Worm (Caenorhabditis elegans) whole organism, late embryonic: ENCODE results near the gene clec-70.

Experiments
- C08G9.2 ChIP-seq: sonication (generic microtip); optimal IDR thresholded peaks from 2 replicates; lab custom pipeline; 2016; ENCODE audit warnings: mild to moderate bottlenecking, missing genetic modification characterization, moderate library complexity, missing compliant biosample characterization
- K02D7.2 ChIP-seq: sonication (generic microtip); optimal IDR thresholded peaks from 2 replicates; lab custom pipeline; 2017; ENCODE audit warnings: mild to moderate bottlenecking, missing genetic modification characterization, missing compliant biosample characterization
- K09A11.1 ChIP-seq: sonication (generic microtip); optimal IDR thresholded peaks from 2 replicates; lab custom pipeline; 2017; ENCODE audit warnings: antibody characterized with exemption, mild to moderate bottlenecking, missing genetic modification characterization, missing compliant biosample characterization; ENCODE audit not compliant: insufficient read depth
- T23F11.4 ChIP-seq: fragments of 200-800 bp; sonication (Bioruptor generic); optimal IDR thresholded peaks from 2 replicates; lab custom pipeline; 2018; ENCODE audit warnings: mild to moderate bottlenecking, missing genetic modification characterization, missing compliant biosample characterization
- ahr-1 ChIP-seq: sonication (generic microtip); optimal IDR thresholded peaks from 2 replicates; lab custom pipeline; 2016; ENCODE audit warnings: missing genetic modification characterization, missing compliant biosample characterization
- ama-1 ChIP-seq: fragments of 150-350 bp; optimal IDR thresholded peaks from 2 replicates; lab custom pipeline; 2014
- ceh-2 ChIP-seq: sonication (generic microtip); optimal IDR thresholded peaks from 2 replicates; lab custom pipeline; 2016; ENCODE audit warnings: missing genotype, missing genetic modification characterization, missing compliant biosample characterization
- ceh-30 ChIP-seq: fragments of 150-350 bp; optimal IDR thresholded peaks from 2 replicates; lab custom pipeline; 2014; ENCODE audit warnings: missing biosample characterization, missing genetic modification characterization
- ceh-34 ChIP-seq: sonication (generic microtip); optimal IDR thresholded peaks from 2 replicates; lab custom pipeline; 2016; ENCODE audit warnings: mild to moderate bottlenecking, missing genetic modification characterization, missing compliant biosample characterization
- ceh-45 ChIP-seq: fragments of 200-800 bp; sonication (Bioruptor generic); IDR thresholded peaks from 2 replicates; pipeline ENCODE4 v1.3.6; 2022; ENCODE audit warnings: missing genetic modification reagents, missing genetic modification characterization, missing compliant biosample characterization
- che-1 ChIP-seq: sonication (generic microtip); optimal IDR thresholded peaks from 2 replicates; lab custom pipeline; 2016; ENCODE audit warnings: mild to moderate bottlenecking, missing genetic modification characterization, missing compliant biosample characterization
- elt-2 ChIP-seq: sonication (generic microtip); optimal IDR thresholded peaks from 2 replicates; lab custom pipeline; 2016; ENCODE audit warnings: missing genetic modification reagents, missing genetic modification characterization, missing compliant biosample characterization
- elt-4 ChIP-seq: sonication (generic microtip); optimal IDR thresholded peaks from 2 replicates; lab custom pipeline; 2016; ENCODE audit warnings: missing genetic modification characterization, missing compliant biosample characterization
- ets-4 ChIP-seq: sonication (generic microtip); optimal IDR thresholded peaks from 2 replicates; lab custom pipeline; 2016; ENCODE audit warnings: missing genetic modification characterization, missing compliant biosample characterization
- eyg-1 ChIP-seq: sonication (generic microtip); optimal IDR thresholded peaks from 2 replicates; lab custom pipeline; 2016; ENCODE audit warnings: missing genotype, missing genetic modification characterization, missing compliant biosample characterization
- gmeb-2 ChIP-seq: sonication (generic microtip); optimal IDR thresholded peaks from 2 replicates; lab custom pipeline; 2016; ENCODE audit warnings: missing genetic modification characterization, inconsistent platforms, missing compliant biosample characterization
- hlh-15 ChIP-seq: sonication (generic microtip); optimal IDR thresholded peaks from 2 replicates; lab custom pipeline; 2016; ENCODE audit warnings: missing genetic modification characterization, missing compliant biosample characterization
- hlh-30 ChIP-seq: sonication (generic microtip); optimal IDR thresholded peaks from 2 replicates; lab custom pipeline; 2017; ENCODE audit warnings: antibody characterized with exemption, missing genetic modification characterization, missing compliant biosample characterization; ENCODE audit not compliant: insufficient read depth
- hlh-6 ChIP-seq: sonication (generic microtip); optimal IDR thresholded peaks from 2 replicates; lab custom pipeline; 2016; ENCODE audit warnings: missing genotype, missing genetic modification characterization, missing compliant biosample characterization
- hlh-8 ChIP-seq: sonication (generic microtip); optimal IDR thresholded peaks from 2 replicates; lab custom pipeline; 2016; ENCODE audit warnings: missing genotype, missing genetic modification characterization, missing compliant biosample characterization
- lim-6 ChIP-seq: sonication (generic microtip); optimal IDR thresholded peaks from 2 replicates; lab custom pipeline; 2016; ENCODE audit warnings: missing genetic modification characterization, missing compliant biosample characterization
- mec-3 ChIP-seq: sonication (generic microtip); optimal IDR thresholded peaks from 2 replicates; lab custom pipeline; 2016; ENCODE audit warnings: borderline replicate concordance, missing genetic modification characterization, missing compliant biosample characterization
- nfya-1 ChIP-seq: sonication (generic microtip); optimal IDR thresholded peaks from 2 replicates; lab custom pipeline; 2017; ENCODE audit warnings: missing genetic modification characterization, mild to moderate bottlenecking, missing compliant biosample characterization, antibody characterized with exemption, moderate library complexity
- nhr-11 ChIP-seq: fragments of 150-350 bp; optimal IDR thresholded peaks from 2 replicates; lab custom pipeline; 2014; ENCODE audit warnings: missing biosample characterization, missing genetic modification characterization
- odd-2 ChIP-seq: sonication (generic microtip); optimal IDR thresholded peaks from 2 replicates; lab custom pipeline; 2017; ENCODE audit warnings: antibody characterized with exemption, mild to moderate bottlenecking, missing genetic modification characterization, missing compliant biosample characterization
- pag-3 ChIP-seq: sonication (generic microtip); optimal IDR thresholded peaks from 2 replicates; lab custom pipeline; 2016; ENCODE audit warnings: missing compliant biosample characterization, missing genetic modification characterization, borderline replicate concordance
- pat-9 ChIP-seq: fragments of 200-800 bp; sonication (Bioruptor generic); optimal IDR thresholded peaks from 2 replicates; lab custom pipeline; 2018; ENCODE audit warnings: mild to moderate bottlenecking, missing genetic modification characterization, moderate library complexity, missing compliant biosample characterization
- pax-1 ChIP-seq: fragments of 150-350 bp; optimal IDR thresholded peaks from 2 replicates; lab custom pipeline; 2014; ENCODE audit warnings: missing biosample characterization, missing genetic modification characterization
- pha-4 ChIP-seq: fragments of 150-350 bp; optimal IDR thresholded peaks from 2 replicates; lab custom pipeline; 2018; ENCODE audit warnings: missing biosample characterization, missing genetic modification reagents, missing genetic modification characterization
- pros-1 ChIP-seq: fragments of 150-350 bp; optimal IDR thresholded peaks from 2 replicates; lab custom pipeline; 2014; ENCODE audit warnings: missing biosample characterization, missing genetic modification reagents, missing genetic modification characterization
- sox-2 ChIP-seq: fragments of 200-800 bp; sonication (Bioruptor generic); IDR thresholded peaks from 2 replicates; pipeline ENCODE4 v1.3.6; 2022; ENCODE audit warnings: missing genetic modification reagents, missing genetic modification characterization, missing compliant biosample characterization
- syd-9 ChIP-seq: sonication (generic microtip); optimal IDR thresholded peaks from 2 replicates; lab custom pipeline; 2016; ENCODE audit warnings: mild to moderate bottlenecking, missing genetic modification characterization, moderate library complexity, missing compliant biosample characterization
- unc-86 ChIP-seq: sonication (generic microtip); optimal IDR thresholded peaks from 2 replicates; lab custom pipeline; 2016; ENCODE audit warnings: missing genetic modification characterization, missing compliant biosample characterization
- zip-5 ChIP-seq: sonication (generic microtip); optimal IDR thresholded peaks from 2 replicates; lab custom pipeline; 2016; ENCODE audit warnings: missing genetic modification characterization, missing compliant biosample characterization
- ztf-16 ChIP-seq: sonication (generic microtip); optimal IDR thresholded peaks from 2 replicates; lab custom pipeline; 2017; ENCODE audit warnings: missing genetic modification characterization, missing compliant biosample characterization

Gene clec-70

ce11 chrIV:3943003-3943402 is 10.5 kb downstream of the clec-70 start, which contains the start of gene Y46C8AL.11:
Gene Y46C8AL.11 (plus strand): TSS chrIV:3943303.
- TF ChIP-seq pat-9 (tag; lab: Kevin White, UChicago) (no peak), T23F11.4 (GFP tag; lab: Kevin White, UChicago) (no peak), ets-4 (tag; lab: Kevin White, UChicago) (no peak), pag-3 (tag; lab: Kevin White, UChicago) (no peak), ahr-1 (tag; lab: Kevin White, UChicago) (no peak), ceh-2 (tag; lab: Kevin White, UChicago) (no peak), pros-1 (tag; lab: Kevin White, UChicago) (no peak), lim-6 (tag; lab: Kevin White, UChicago) (no peak), sox-2 (no peak), K02D7.2 (no peak), che-1 (tag; lab: Kevin White, UChicago) (no peak), C08G9.2 (tag; lab: Kevin White, UChicago) (no peak), nhr-11 (tag; lab: Kevin White, UChicago) (no peak), pax-1 (tag; lab: Kevin White, UChicago) (no peak), hlh-6 (tag; lab: Kevin White, UChicago) (no peak)
- TF ChIP-seq, all 69 proteins: peak for 0

- TF ChIP-seq ceh-45 (GFP tag; lab: Robert Waterston, UW) (no peak), elt-2 (tag; lab: Kevin White, UChicago) (peak; percentile 29)
Observed at ce11 chrIV:3944459-3944858, 12.0 kb downstream of the clec-70 start, which contains the start of gene clec-72. Gene clec-72 (plus strand): TSS chrIV:3944816.

- no peak for TF ChIP-seq ahr-1 (tag; lab: Kevin White, UChicago)
- TF ChIP-seq ztf-16 (tag; lab: Kevin White, UChicago), result no peak
- TF ChIP-seq ceh-2 (tag; lab: Kevin White, UChicago), result no peak
- TF ChIP-seq pag-3 (tag; lab: Kevin White, UChicago), result no peak
- no peak for TF ChIP-seq K09A11.1
- TF ChIP-seq ets-4 (tag; lab: Kevin White, UChicago), result no peak
- no peak for TF ChIP-seq hlh-15
- TF ChIP-seq che-1 (tag; lab: Kevin White, UChicago), result no peak
- no peak for TF ChIP-seq hlh-8 (tag; lab: Kevin White, UChicago)
- TF ChIP-seq, all 69 proteins: peak for 0
Observed at ce11 chrIV:3956095-3956494, 23.6 kb downstream of the clec-70 start, which contains the start of gene clec-73. Gene clec-73 (minus strand): TSS chrIV:3956195.

ce11 chrIV:3956705-3957104 is 24.2 kb downstream of the clec-70 start, which contains the start of gene clec-74:
Gene clec-74 (plus strand): TSS chrIV:3957005.
- TF ChIP-seq pros-1 (tag; lab: Kevin White, UChicago) (no peak), ceh-34 (tag; lab: Kevin White, UChicago) (no peak), ama-1 (lab: Kevin White, UChicago) (no peak), ceh-30 (tag; lab: Kevin White, UChicago) (no peak), pha-4 (tag; lab: Kevin White, UChicago) (no peak), odd-2 (tag; lab: Kevin White, UChicago) (no peak), zip-5 (no peak), hlh-30 (no peak), hlh-15 (no peak), syd-9 (tag; lab: Kevin White, UChicago) (no peak), elt-4 (tag; lab: Kevin White, UChicago) (no peak), eyg-1 (no peak), unc-86 (tag; lab: Kevin White, UChicago) (no peak), ets-4 (tag; lab: Kevin White, UChicago) (no peak), ztf-16 (tag; lab: Kevin White, UChicago) (no peak), nfya-1 (tag; lab: Kevin White, UChicago) (no peak), ahr-1 (tag; lab: Kevin White, UChicago) (no peak)
- TF ChIP-seq, all 69 proteins: peak for 0

- TF ChIP-seq gmeb-2 (tag; lab: Kevin White, UChicago), result no peak
- no peak for TF ChIP-seq nhr-11 (tag; lab: Kevin White, UChicago)
- no peak for TF ChIP-seq hlh-15
- TF ChIP-seq che-1 (tag; lab: Kevin White, UChicago), result no peak
- TF ChIP-seq mec-3 (tag; lab: Kevin White, UChicago), result no peak
- no peak for TF ChIP-seq syd-9 (tag; lab: Kevin White, UChicago)
- no peak for TF ChIP-seq zip-5
Observed at ce11 chrIV:3960396-3960795, 27.9 kb downstream of the clec-70 start, which contains the start of gene clec-75. Gene clec-75 (plus strand): TSS chrIV:3960734.
